Fruit fly (Drosophila melanogaster) S2 (cell line): Measurements from ENCODE around the gene acj6.

ENCODE experiments used
- CG8478 ChIP-seq: fragments of >200 bp; optimal IDR thresholded peaks from 2 replicates; lab custom pipeline; 2018
- CTCF ChIP-seq, 2 experiments: fragments of >200 bp; optimal IDR thresholded peaks; 2 replicates each; lab custom pipeline; 2018

DNA sequence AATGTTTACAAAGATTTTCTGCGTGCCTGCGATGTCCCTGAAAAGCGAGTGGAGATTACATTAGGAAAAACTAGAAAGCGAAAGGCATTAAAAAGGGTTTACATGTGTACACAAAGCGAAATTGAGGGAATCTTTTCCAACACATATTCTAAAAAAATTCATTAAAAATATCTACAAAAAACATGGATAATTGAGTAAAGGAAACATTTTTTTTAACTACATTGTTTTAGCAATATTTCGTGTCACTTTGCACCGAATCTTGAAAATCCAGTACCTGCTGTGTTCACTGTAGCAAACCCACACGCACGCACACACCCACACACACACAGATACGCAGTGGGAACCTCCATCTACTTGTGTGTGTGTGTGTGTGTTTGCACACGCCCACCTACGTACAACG is 74.7 kb downstream of the acj6 start:
- TF ChIP-seq CG8478 (no peak), CTCF (optimal IDR thresholded peaks at IDR 0.05; lab: Kevin White, UChicago) (no peak)
